Fruit fly (Drosophila melanogaster) whole organism, adult: ENCODE results near the gene CG18628.
A peak's percentile ranks its signal among the peaks of the same experiment; 100 is the strongest.

ENCODE experiments used
- CG12768 ChIP-seq: fragments of 200-800 bp; sonication (Bioruptor generic); optimal IDR thresholded peaks from 2 replicates; lab custom pipeline; 2017; ENCODE audit warnings: missing biosample characterization, missing genetic modification characterization, mild to moderate bottlenecking, moderate library complexity, missing genetic modification reagents
- Clk ChIP-seq: fragments of 200-800 bp; sonication (Bioruptor generic); optimal IDR thresholded peaks from 2 replicates; lab custom pipeline; 2017; ENCODE audit warnings: missing biosample characterization, missing genetic modification characterization
- Crg-1 ChIP-seq: fragments of 200-800 bp; sonication (Bioruptor generic); optimal IDR thresholded peaks from 2 replicates; lab custom pipeline; 2016; ENCODE audit warnings: missing biosample characterization, missing genetic modification characterization
- Mnt ChIP-seq: fragments of 200-800 bp; sonication (Bioruptor generic); optimal IDR thresholded peaks from 2 replicates; lab custom pipeline; 2016; ENCODE audit warnings: missing biosample characterization, mild to moderate bottlenecking, missing genetic modification characterization
- cnc ChIP-seq, 2 experiments: fragments of >200 bp; optimal IDR thresholded peaks; 2 replicates each; lab custom pipeline; 2017
- toe ChIP-seq: fragments of 200-800 bp; sonication (Bioruptor generic); optimal IDR thresholded peaks from 2 replicates; lab custom pipeline; 2016; ENCODE audit warnings: missing biosample characterization, missing genetic modification characterization

DNA sequence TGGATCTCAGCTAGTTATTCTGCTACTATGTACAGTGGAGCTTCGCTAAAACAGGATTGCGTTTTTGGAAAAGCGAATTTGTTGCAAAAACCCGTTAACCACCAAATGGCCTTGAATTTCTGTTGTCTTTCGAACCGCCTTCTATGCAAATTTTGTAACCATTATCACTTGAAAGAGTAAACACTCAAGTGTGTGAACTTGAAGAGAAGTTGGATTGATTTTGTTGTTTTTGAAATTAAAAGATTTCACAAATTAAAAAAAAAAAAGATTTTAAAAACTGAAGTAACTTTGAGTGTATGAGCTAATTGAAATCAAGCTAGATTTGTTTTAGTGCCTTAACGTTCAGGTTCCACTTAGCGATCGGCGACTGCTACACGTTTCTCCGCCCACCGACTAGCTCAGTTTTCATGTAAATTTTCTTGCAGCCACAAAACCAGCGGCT, 44.4 kb downstream of the CG18628 start:
- TF ChIP-seq CG12768 (GFP tag; lab: Kevin White, UChicago) (peak; percentile 65), cnc (optimal IDR thresholded peaks at IDR 0.05; lab: Kevin White, UChicago) (no peak), Mnt (no peak), Clk (peak; percentile 2), toe (GFP tag; lab: Kevin White, UChicago) (no peak), Crg-1 (peak; percentile 8)
